Worm (Caenorhabditis elegans): ENCODE measurements around the gene ZK354.2.

ce11 chrIV:5287190-5287589 is 26.0 kb upstream of the ZK354.2 start:
- TF ChIP-seq unc-130 (GFP tag; optimal IDR thresholded peaks at IDR 0.05): no peak
- TF ChIP-seq tra-1 (GFP tag; IDR thresholded peaks at IDR 0.05): no peak
